Fruit fly (Drosophila melanogaster): ENCODE results near the gene COX4.

COX4 gene

DNA sequence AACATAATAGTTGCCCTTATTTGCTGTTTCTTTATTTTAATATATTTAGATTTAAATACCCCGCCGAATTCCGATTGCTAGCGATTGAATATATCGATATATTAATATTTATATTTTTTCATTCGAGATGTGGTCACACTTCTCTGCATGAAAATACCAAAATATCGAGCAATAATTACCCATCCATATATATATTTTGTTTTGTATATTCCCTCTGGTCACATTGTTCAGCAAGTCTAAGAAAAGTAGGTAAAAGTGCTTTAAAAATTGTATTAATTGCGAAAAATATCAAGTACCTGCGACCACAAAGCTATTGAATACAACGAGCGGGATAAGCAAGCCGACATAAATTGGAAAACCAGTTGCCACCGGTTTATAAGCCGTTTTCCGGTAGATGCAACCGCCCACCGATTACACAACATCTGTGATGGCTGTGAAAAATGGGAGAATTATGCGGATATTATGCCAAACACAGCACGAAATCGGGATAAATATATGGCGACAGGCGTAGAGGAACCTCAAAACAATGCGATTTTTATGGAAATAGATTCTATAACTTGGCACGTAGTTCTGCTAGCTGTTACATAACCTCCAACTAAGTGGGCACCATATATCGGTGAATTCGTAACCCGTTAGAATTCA is at the start of gene COX4:
COX4 (plus strand) TSS at position 194 of the 642 bp plus-strand sequence.
- TF ChIP-seq CTCF (optimal IDR thresholded peaks at IDR 0.05) (no peak), CG8478 (optimal IDR thresholded peaks at IDR 0.05) (no peak)

dm6 chr2L:19912277-19912676 is 46.2 kb upstream of the COX4 start, which contains the start of gene TotF:
TotF (minus strand) TSS chr2L:19912377.
- no peak for TF ChIP-seq CG8478 (optimal IDR thresholded peaks at IDR 0.05)
- no peak for TF ChIP-seq CTCF (optimal IDR thresholded peaks at IDR 0.05)

- TF ChIP-seq CTCF (optimal IDR thresholded peaks at IDR 0.05) (no peak), CG8478 (optimal IDR thresholded peaks at IDR 0.05) (no peak)
Observed at dm6 chr2L:19913416-19913815, 45.1 kb upstream of the COX4 start, which contains the start of gene TotE. TotE (minus strand) TSS chr2L:19913516.

DNA sequence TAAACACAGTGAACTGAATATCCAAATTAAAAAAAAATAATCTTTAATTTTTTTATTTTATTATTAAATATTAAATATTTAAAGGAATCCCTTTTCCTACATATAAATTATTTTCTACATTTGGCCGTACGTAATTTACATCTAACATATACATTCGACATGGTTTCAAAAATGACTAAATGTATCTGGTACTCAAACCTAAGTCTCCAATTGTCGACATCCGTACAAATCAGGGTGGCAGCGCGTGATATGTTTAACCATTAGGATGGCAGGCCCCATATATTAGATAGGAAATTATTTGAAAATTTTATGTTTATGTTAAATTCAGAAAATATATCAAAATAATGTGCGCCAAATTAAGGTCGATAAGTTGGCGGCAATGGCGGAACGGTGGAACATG is 43.3 kb upstream of the COX4 start:
- peak; percentile 32 to 75 for TF ChIP-seq CTCF (optimal IDR thresholded peaks at IDR 0.05)
- TF ChIP-seq CG8478 (optimal IDR thresholded peaks at IDR 0.05) = no peak

DNA sequence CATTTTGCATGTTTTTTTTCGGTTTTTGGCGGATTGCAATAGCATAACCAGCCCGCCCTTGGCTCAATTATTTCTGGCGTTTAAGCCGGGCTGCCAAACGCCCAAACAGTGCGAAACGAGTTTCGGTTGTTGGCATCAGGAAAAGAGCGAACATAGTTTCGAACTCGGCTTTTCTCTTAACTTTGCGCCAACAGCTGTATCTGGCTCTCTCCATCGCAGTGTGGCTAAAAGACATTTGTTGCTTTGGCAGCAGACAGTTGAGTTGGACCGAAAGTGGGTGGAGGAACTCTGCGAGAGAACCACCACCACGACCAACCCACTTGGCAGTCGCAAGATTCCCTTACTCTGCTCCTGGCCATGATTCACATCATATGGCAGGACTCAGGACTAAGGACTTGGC is 41.5 kb upstream of the COX4 start:
- TF ChIP-seq CTCF (optimal IDR thresholded peaks at IDR 0.05) (no peak), CG8478 (optimal IDR thresholded peaks at IDR 0.05) (no peak)

- no peak for TF ChIP-seq CG8478 (optimal IDR thresholded peaks at IDR 0.05)
- TF ChIP-seq CTCF (optimal IDR thresholded peaks at IDR 0.05) = no peak
Observed at dm6 chr2L:19917860-19918259, 40.7 kb upstream of the COX4 start.

DNA sequence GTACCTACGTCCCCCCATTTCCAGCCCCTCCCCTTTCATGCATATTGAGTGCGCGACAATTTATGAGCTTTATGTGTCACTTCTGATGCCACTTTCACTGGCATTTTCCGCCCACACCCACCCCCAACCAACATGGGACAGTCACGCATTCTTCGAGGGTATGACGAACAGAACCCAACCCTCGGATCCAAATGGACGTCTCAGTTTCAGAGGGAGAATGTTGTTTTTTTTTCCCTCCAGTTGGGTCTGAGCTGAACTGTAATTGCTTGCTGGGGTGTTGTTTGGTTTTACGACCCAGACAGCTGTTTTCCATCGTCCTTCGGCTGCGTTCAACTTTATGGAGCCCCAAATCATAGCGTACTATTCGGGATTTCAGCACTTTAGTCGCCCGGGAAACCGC is 34.7 kb upstream of the COX4 start:
- TF ChIP-seq CG8478 (optimal IDR thresholded peaks at IDR 0.05) (no peak), CTCF (optimal IDR thresholded peaks at IDR 0.05) (no peak)

dm6 chr2L:19930102-19930501 is 28.4 kb upstream of the COX4 start:
- TF ChIP-seq CTCF (optimal IDR thresholded peaks at IDR 0.05) (no peak), CG8478 (optimal IDR thresholded peaks at IDR 0.05) (no peak)

DNA sequence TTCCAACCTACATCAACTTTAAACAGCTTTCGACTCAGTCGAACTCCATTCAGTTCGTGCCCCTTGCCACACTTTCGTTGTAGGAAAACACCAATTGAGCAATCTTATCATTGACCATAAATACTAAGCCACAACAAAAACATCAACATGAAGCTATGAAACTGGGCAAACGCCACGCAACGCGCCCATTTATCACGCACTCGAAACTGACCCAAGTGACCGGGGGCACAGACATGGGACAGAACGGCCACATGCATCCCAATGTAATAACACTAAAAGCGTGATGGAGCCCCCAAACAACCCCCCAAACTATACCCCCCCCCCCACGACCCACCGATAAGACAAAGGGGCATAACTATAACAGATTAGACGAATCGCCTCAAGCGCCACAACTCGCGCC is 26.0 kb upstream of the COX4 start:
- TF ChIP-seq CG8478 (optimal IDR thresholded peaks at IDR 0.05) (no peak), CTCF (optimal IDR thresholded peaks at IDR 0.05) (no peak)

- TF ChIP-seq CG8478 (optimal IDR thresholded peaks at IDR 0.05) (no peak), CTCF (optimal IDR thresholded peaks at IDR 0.05) (no peak)
Observed at dm6 chr2L:19935085-19935846, 23.2 kb upstream of the COX4 start.

- no peak for TF ChIP-seq CG8478 (optimal IDR thresholded peaks at IDR 0.05)
- TF ChIP-seq CTCF (optimal IDR thresholded peaks at IDR 0.05) = no peak
Observed at dm6 chr2L:19937804-19938461, 20.6 kb upstream of the COX4 start.

DNA sequence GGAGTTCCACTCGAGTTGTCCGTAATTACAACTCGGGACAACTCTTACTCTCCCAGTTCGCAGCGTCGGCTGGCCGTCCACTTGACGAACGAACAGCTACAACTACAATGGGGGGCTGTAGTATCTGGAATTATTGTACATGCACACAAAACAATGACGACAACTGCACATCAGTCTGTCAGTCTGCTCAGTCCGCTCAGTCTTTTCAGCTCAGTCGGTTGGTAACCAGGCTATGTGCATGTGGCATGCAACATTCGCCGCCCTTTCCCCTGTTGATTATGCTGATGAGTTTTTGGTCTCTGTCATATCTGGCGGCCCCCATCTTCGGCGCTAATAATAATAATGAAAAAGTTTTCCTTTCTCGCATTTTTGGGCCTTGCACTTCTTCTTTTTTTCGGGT is 18.5 kb upstream of the COX4 start:
- no peak for TF ChIP-seq CG8478 (optimal IDR thresholded peaks at IDR 0.05)
- no peak for TF ChIP-seq CTCF (optimal IDR thresholded peaks at IDR 0.05)

- TF ChIP-seq CTCF (optimal IDR thresholded peaks at IDR 0.05) (no peak), CG8478 (optimal IDR thresholded peaks at IDR 0.05) (no peak)
Observed at dm6 chr2L:19941352-19941851, 17.1 kb upstream of the COX4 start.

DNA sequence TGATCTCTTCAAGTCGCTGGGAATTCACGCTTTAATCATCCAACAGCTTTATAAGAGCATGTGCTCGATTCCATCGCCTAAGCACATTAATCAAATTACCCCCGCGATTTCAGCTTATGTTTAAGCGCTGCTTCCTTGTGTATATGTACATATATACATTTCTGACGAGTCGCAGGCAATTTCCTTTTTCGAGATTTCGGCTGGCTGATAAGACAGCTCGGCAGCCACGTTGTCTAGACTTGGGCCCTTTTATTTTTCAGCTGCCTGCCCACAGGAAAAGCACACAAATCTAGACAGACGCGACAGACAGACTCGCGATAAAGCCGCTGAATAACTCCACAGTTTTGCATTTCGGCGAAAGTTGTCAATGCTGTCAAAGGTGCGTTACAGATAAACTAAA is 16.0 kb upstream of the COX4 start:
- TF ChIP-seq CTCF (optimal IDR thresholded peaks at IDR 0.05) (no peak), CG8478 (optimal IDR thresholded peaks at IDR 0.05) (no peak)

- TF ChIP-seq CTCF (optimal IDR thresholded peaks at IDR 0.05) (peak in 1 of 2 experiments; percentile 2), CG8478 (optimal IDR thresholded peaks at IDR 0.05) (no peak)
Observed at dm6 chr2L:19943112-19943511, 15.4 kb upstream of the COX4 start.

All from S2 (cell line).